Fruit fly (Drosophila melanogaster) whole organism: ENCODE measurements around the gene CG31248.

Source experiments
- CG8478 ChIP-seq: fragments of >200 bp; optimal IDR thresholded peaks from 2 replicates; lab custom pipeline; 2018; ENCODE audit warnings: inconsistent platforms
- Dll ChIP-seq: fragments of >200 bp; optimal IDR thresholded peaks from 2 replicates; lab custom pipeline; 2017
- pan ChIP-seq: fragments of >200 bp; optimal IDR thresholded peaks from 2 replicates; lab custom pipeline; 2017
- psq ChIP-seq: fragments of >200 bp; optimal IDR thresholded peaks from 2 replicates; lab custom pipeline; 2017
- usp ChIP-seq: fragments of >200 bp; optimal IDR thresholded peaks from 2 replicates; lab custom pipeline; 2017; ENCODE audit warnings: missing biosample characterization, missing genetic modification characterization, mixed read lengths

dm6 chr3R:7159615-7160014 lies 30.5 kb downstream of the CG31248 start:
- TF ChIP-seq Dll (lab: Kevin White, UChicago) (no peak), usp (GFP tag; lab: Kevin White, UChicago) (no peak), psq (lab: Kevin White, UChicago) (no peak), pan (lab: Kevin White, UChicago) (no peak), CG8478 (lab: Kevin White, UChicago) (no peak)
